Fruit fly (Drosophila melanogaster) whole organism, embryonic: ENCODE results near the gene RpS29.

ENCODE experiments used
- CG1529 ChIP-seq: fragments of 200-800 bp; sonication (Bioruptor generic); optimal IDR thresholded peaks from 3 replicates; lab custom pipeline; 2018; ENCODE audit warnings: missing biosample characterization, missing genetic modification characterization
- CG17612 ChIP-seq: fragments of 200-800 bp; sonication (Bioruptor generic); IDR thresholded peaks from 2 replicates; pipeline ENCODE4 v1.3.6; 2022; ENCODE audit warnings: missing biosample characterization, missing genetic modification characterization
- CG31441 ChIP-seq: fragments of 200-800 bp; sonication (Bioruptor generic); IDR thresholded peaks from 2 replicates; pipeline ENCODE4 v1.3.6; 2022; ENCODE audit warnings: missing biosample characterization, missing genetic modification characterization
- Neu2 ChIP-seq: fragments of 200-800 bp; sonication (Bioruptor generic); optimal IDR thresholded peaks from 3 replicates; lab custom pipeline; 2016; ENCODE audit warnings: missing biosample characterization, missing genetic modification characterization, borderline replicate concordance
- fd3F ChIP-seq: fragments of 200-800 bp; sonication (Bioruptor generic); optimal IDR thresholded peaks from 2 replicates; lab custom pipeline; 2018; ENCODE audit warnings: missing biosample characterization, mild to moderate bottlenecking, missing genetic modification characterization, moderate library complexity
- mirr ChIP-seq: fragments of 200-800 bp; sonication (Bioruptor generic); optimal IDR thresholded peaks from 3 replicates; lab custom pipeline; 2018; ENCODE audit warnings: missing biosample characterization, mild to moderate bottlenecking, missing genetic modification characterization
- ranshi ChIP-seq: fragments of 200-800 bp; sonication (Bioruptor generic); IDR thresholded peaks from 2 replicates; pipeline ENCODE4 v1.3.6; 2022; ENCODE audit warnings: missing biosample characterization, missing genetic modification characterization
- sens ChIP-seq: fragments of 200-800 bp; sonication (Bioruptor generic); peaks from one replicate; lab custom pipeline; 2016; ENCODE audit warnings: missing biosample characterization, missing genetic modification characterization
- tx ChIP-seq: fragments of 200-800 bp; sonication (Bioruptor generic); optimal IDR thresholded peaks from 2 replicates; lab custom pipeline; 2016; ENCODE audit warnings: missing biosample characterization, missing genetic modification characterization

- TF ChIP-seq ranshi (GFP tag; lab: Robert Waterston, UW) (no peak), CG1529 (GFP tag; lab: Kevin White, UChicago) (no peak), tx (GFP tag; lab: Kevin White, UChicago) (no peak), CG17612 (GFP tag; lab: Robert Waterston, UW) (no peak), Neu2 (no peak), CG31441 (GFP tag; lab: Robert Waterston, UW) (no peak), sens (GFP tag; lab: Kevin White, UChicago) (no peak), mirr (GFP tag; lab: Kevin White, UChicago) (no peak), fd3F (no peak)
Measured at dm6 chr3R:9821091-9821490, 43.2 kb downstream of the RpS29 start, which contains the start of gene CG42857.
